Worm (Caenorhabditis elegans): Measurements from ENCODE around the gene tif-1A.
A peak's percentile ranks its signal among the peaks of the same experiment; 100 is the strongest.

Gene tif-1A

ce11 chrIII:4005446-4006192 is 1.7 kb upstream of the tif-1A start, which contains the start of gene pxd-1 (continued):
- no peak for TF ChIP-seq K09A11.1 (tag; optimal IDR thresholded peaks at IDR 0.05; ENCODE audit: insufficient read depth)
- TF ChIP-seq lin-11 (tag; optimal IDR thresholded peaks at IDR 0.05): no peak
- no peak for TF ChIP-seq ceh-31 (tag; optimal IDR thresholded peaks at IDR 0.05)
- TF ChIP-seq pag-3 (tag; optimal IDR thresholded peaks at IDR 0.05; ENCODE audit: borderline replicate concordance): no peak
- no peak for TF ChIP-seq gmeb-2 (tag; optimal IDR thresholded peaks at IDR 0.05)
- no peak for TF ChIP-seq ceh-19 (GFP tag; optimal IDR thresholded peaks at IDR 0.05)

ce11 chrIII:3994457-3994856 is 9.5 kb downstream of the tif-1A start:
- TF ChIP-seq fkh-6 (tag; optimal IDR thresholded peaks at IDR 0.05) (no peak), ceh-18 (tag; optimal IDR thresholded peaks at IDR 0.05) (peak; percentile 28), ttx-3 (tag; optimal IDR thresholded peaks at IDR 0.05) (no peak), ceh-48 (tag; optimal IDR thresholded peaks at IDR 0.05) (no peak), ceh-34 (tag; optimal IDR thresholded peaks at IDR 0.05) (no peak), elt-4 (tag; optimal IDR thresholded peaks at IDR 0.05) (no peak), unc-55 (GFP tag; optimal IDR thresholded peaks at IDR 0.05) (peak; percentile 2), eyg-1 (tag; optimal IDR thresholded peaks at IDR 0.05) (no peak)

- TF ChIP-seq nfya-1 (tag; optimal IDR thresholded peaks at IDR 0.05) (no peak), fkh-10 (GFP tag; optimal IDR thresholded peaks at IDR 0.05) (no peak), fax-1 (tag; optimal IDR thresholded peaks at IDR 0.05) (no peak), pag-3 (tag; optimal IDR thresholded peaks at IDR 0.05; ENCODE audit: borderline replicate concordance) (no peak), hlh-8 (tag; optimal IDR thresholded peaks at IDR 0.05) (no peak), pros-1 (tag; optimal IDR thresholded peaks at IDR 0.05) (no peak), hlh-13 (GFP tag; optimal IDR thresholded peaks at IDR 0.05) (no peak), sox-4 (tag; optimal IDR thresholded peaks at IDR 0.05) (no peak), unc-86 (tag; optimal IDR thresholded peaks at IDR 0.05) (no peak)
Observed at ce11 chrIII:3992089-3992488, 11.8 kb downstream of the tif-1A start, which contains the start of gene glb-11. glb-11 (minus strand) TSS chrIII:3992189.

- TF ChIP-seq lin-11 (tag; optimal IDR thresholded peaks at IDR 0.05): no peak
- no peak for TF ChIP-seq npax-4 (tag; optimal IDR thresholded peaks at IDR 0.05)
- no peak for TF ChIP-seq Y22D7AL.16 (tag; optimal IDR thresholded peaks at IDR 0.05)
- no peak for TF ChIP-seq syd-9 (tag; optimal IDR thresholded peaks at IDR 0.05)
- TF ChIP-seq che-1 (tag; optimal IDR thresholded peaks at IDR 0.05): no peak
- no peak for TF ChIP-seq T23F11.4 (GFP tag; optimal IDR thresholded peaks at IDR 0.05)
- TF ChIP-seq lim-6 (tag; optimal IDR thresholded peaks at IDR 0.05): no peak
- no peak for TF ChIP-seq hlh-13 (GFP tag; optimal IDR thresholded peaks at IDR 0.05)
- no peak for TF ChIP-seq fkh-6 (tag; optimal IDR thresholded peaks at IDR 0.05)
- TF ChIP-seq ahr-1 (tag; optimal IDR thresholded peaks at IDR 0.05): no peak
- no peak for TF ChIP-seq fax-1 (tag; optimal IDR thresholded peaks at IDR 0.05)
- TF ChIP-seq ceh-9 (tag; optimal IDR thresholded peaks at IDR 0.05): no peak
- TF ChIP-seq hlh-30 (tag; optimal IDR thresholded peaks at IDR 0.05; ENCODE audit: insufficient read depth): no peak
- no peak for TF ChIP-seq tbx-7 (tag; optimal IDR thresholded peaks at IDR 0.05)
- TF ChIP-seq dve-1 (tag; optimal IDR thresholded peaks at IDR 0.05): no peak
- no peak for TF ChIP-seq unc-55 (GFP tag; optimal IDR thresholded peaks at IDR 0.05)
- no peak for TF ChIP-seq ceh-24 (tag; optimal IDR thresholded peaks at IDR 0.05)
Observed at ce11 chrIII:3991362-3991761, 12.6 kb downstream of the tif-1A start.

ce11 chrIII:3987759-3988158 is 16.2 kb downstream of the tif-1A start, which contains the start of gene C36E8.6:
C36E8.6 (plus strand) TSS chrIII:3988059.
- TF ChIP-seq ref-2 (tag; optimal IDR thresholded peaks at IDR 0.05) (no peak), ama-1 (optimal IDR thresholded peaks at IDR 0.05) (no peak), hlh-30 (tag; optimal IDR thresholded peaks at IDR 0.05; ENCODE audit: insufficient read depth) (no peak), rnt-1 (tag; optimal IDR thresholded peaks at IDR 0.05) (no peak), sox-2 (GFP tag; IDR thresholded peaks at IDR 0.05) (no peak), ttx-3 (tag; optimal IDR thresholded peaks at IDR 0.05) (no peak)

Measured in whole organism, late embryonic.